Fruit fly (Drosophila melanogaster) Kc167 (cell line): ENCODE results near the gene ppk17.

Source experiments
- Myc ChIP-seq: fragments of >200 bp; optimal IDR thresholded peaks from 2 replicates; lab custom pipeline; 2017; ENCODE audit warnings: missing external identifiers
- Sin3A ChIP-seq: fragments of >200 bp; optimal IDR thresholded peaks from 2 replicates; lab custom pipeline; 2018; ENCODE audit warnings: missing external identifiers
- h ChIP-seq: fragments of >200 bp; optimal IDR thresholded peaks from 3 replicates; lab custom pipeline; 2018; ENCODE audit warnings: missing external identifiers
- insv ChIP-seq: fragments of >200 bp; optimal IDR thresholded peaks from 3 replicates; lab custom pipeline; 2018; ENCODE audit warnings: missing external identifiers
- psq ChIP-seq: fragments of >200 bp; optimal IDR thresholded peaks from 2 replicates; lab custom pipeline; 2017; ENCODE audit warnings: missing external identifiers
- ttk ChIP-seq: sonication (Bioruptor generic); optimal IDR thresholded peaks from 2 replicates; lab custom pipeline; 2017; ENCODE audit warnings: missing external identifiers

dm6 chr2L:16801578-16802152 lies 41.3 kb upstream of the ppk17 start:
- TF ChIP-seq ttk (lab: Kevin White, UChicago), result no peak
- no peak for TF ChIP-seq psq (lab: Kevin White, UChicago)
- TF ChIP-seq Myc (lab: Kevin White, UChicago), result no peak
- TF ChIP-seq insv (lab: Kevin White, UChicago), result no peak
- no peak for TF ChIP-seq h (lab: Kevin White, UChicago)
- TF ChIP-seq Sin3A, result no peak
